Fruit fly (Drosophila melanogaster) whole organism, embryonic: ENCODE measurements around the gene Sdic4.

Experiments
- Atf6 ChIP-seq: fragments of 200-800 bp; sonication (Bioruptor generic); IDR thresholded peaks from 2 replicates; pipeline ENCODE4 v1.3.6; 2022; ENCODE audit warnings: missing biosample characterization, missing genetic modification characterization
- CG10321 ChIP-seq: fragments of 200-800 bp; sonication (Bioruptor generic); IDR thresholded peaks from 2 replicates; pipeline ENCODE4 v1.3.6; 2022; ENCODE audit warnings: missing biosample characterization, missing genetic modification characterization
- CG10366 ChIP-seq: fragments of 200-800 bp; sonication (Bioruptor generic); IDR thresholded peaks from 2 replicates; pipeline ENCODE4 v1.3.6; 2022; ENCODE audit warnings: missing biosample characterization, missing genetic modification characterization
- CG10431 ChIP-seq: fragments of 200-800 bp; sonication (Bioruptor generic); optimal IDR thresholded peaks from 3 replicates; lab custom pipeline; 2018; ENCODE audit warnings: missing biosample characterization, mild to moderate bottlenecking, missing genetic modification characterization
- CG11456 ChIP-seq: fragments of 200-800 bp; sonication (Bioruptor generic); IDR thresholded peaks from 3 replicates; pipeline ENCODE4 v1.3.6; 2022; ENCODE audit warnings: missing biosample characterization, missing genetic modification characterization
- CG11560 ChIP-seq: fragments of 200-800 bp; sonication (Bioruptor generic); IDR thresholded peaks from 3 replicates; pipeline ENCODE4 v1.3.6; 2022; ENCODE audit warnings: missing biosample characterization, missing genetic modification characterization
- CG12219 ChIP-seq: fragments of 200-800 bp; sonication (Bioruptor generic); optimal IDR thresholded peaks from 3 replicates; lab custom pipeline; 2018; ENCODE audit warnings: missing biosample characterization, mild to moderate bottlenecking, missing genetic modification characterization
- CG1233 ChIP-seq: fragments of 200-800 bp; sonication (Bioruptor generic); optimal IDR thresholded peaks from 4 replicates; lab custom pipeline; 2018; ENCODE audit warnings: missing biosample characterization, mild to moderate bottlenecking, missing genetic modification characterization
- CG14441 ChIP-seq: fragments of 200-800 bp; sonication (Bioruptor generic); IDR thresholded peaks from 2 replicates; pipeline ENCODE4 v1.3.6; 2022; ENCODE audit warnings: missing biosample characterization, missing genetic modification characterization
- CG14667 ChIP-seq: fragments of 200-800 bp; sonication (Bioruptor generic); IDR thresholded peaks from 2 replicates; pipeline ENCODE4 v1.3.6; 2022; ENCODE audit warnings: missing biosample characterization, missing genetic modification characterization
- CG15696 ChIP-seq: fragments of 200-800 bp; sonication (Bioruptor generic); optimal IDR thresholded peaks from 2 replicates; lab custom pipeline; 2019; ENCODE audit warnings: missing biosample characterization, mild to moderate bottlenecking, missing genetic modification characterization, moderate library complexity
- CG1603 ChIP-seq: fragments of 200-800 bp; sonication (Bioruptor generic); optimal IDR thresholded peaks from 2 replicates; lab custom pipeline; 2019; ENCODE audit warnings: missing biosample characterization, mild to moderate bottlenecking, missing genetic modification characterization, moderate library complexity
- CG17186 ChIP-seq: fragments of 200-800 bp; sonication (Bioruptor generic); optimal IDR thresholded peaks from 3 replicates; lab custom pipeline; 2017; ENCODE audit warnings: missing biosample characterization, missing genetic modification reagents, missing genetic modification characterization
- CG17912 ChIP-seq: fragments of 200-800 bp; sonication (Bioruptor generic); optimal IDR thresholded peaks from 2 replicates; lab custom pipeline; 2018; ENCODE audit warnings: missing biosample characterization, mild to moderate bottlenecking, missing genetic modification characterization
- CG2712 ChIP-seq: fragments of 200-800 bp; optimal IDR thresholded peaks from 3 replicates; lab custom pipeline; 2019; ENCODE audit warnings: missing biosample characterization, mild to moderate bottlenecking, missing genetic modification characterization, moderate library complexity
- CG8765 ChIP-seq: fragments of 200-800 bp; sonication (Bioruptor generic); IDR thresholded peaks from 2 replicates; pipeline ENCODE4 v1.3.6; 2022; ENCODE audit warnings: missing biosample characterization, missing genetic modification characterization
- CG9609 ChIP-seq: fragments of 200-800 bp; sonication (Bioruptor generic); optimal IDR thresholded peaks from 3 replicates; lab custom pipeline; 2016; ENCODE audit warnings: missing biosample characterization, missing genetic modification characterization
- CG9727 ChIP-seq: fragments of 200-800 bp; sonication (Bioruptor generic); optimal IDR thresholded peaks from 3 replicates; lab custom pipeline; 2017; ENCODE audit warnings: missing biosample characterization, mild to moderate bottlenecking, missing genetic modification characterization
- CG9932 ChIP-seq: fragments of 200-800 bp; sonication (Bioruptor generic); IDR thresholded peaks from 2 replicates; pipeline ENCODE4 v1.3.6; 2022; ENCODE audit warnings: missing biosample characterization, missing genetic modification characterization
- Doc2 ChIP-seq: fragments of 200-800 bp; sonication (Bioruptor generic); IDR thresholded peaks from 2 replicates; pipeline ENCODE4 v1.3.6; 2022; ENCODE audit warnings: missing biosample characterization, missing genetic modification characterization
- Gug ChIP-seq: fragments of 200-800 bp; sonication (Bioruptor generic); IDR thresholded peaks from 4 replicates; pipeline ENCODE4 v1.3.6; 2022; ENCODE audit warnings: missing biosample characterization, missing genetic modification characterization
- Hey ChIP-seq: fragments of 200-800 bp; sonication (Bioruptor generic); optimal IDR thresholded peaks from 3 replicates; lab custom pipeline; 2018; ENCODE audit warnings: missing biosample characterization, mild to moderate bottlenecking, missing genetic modification characterization
- NK7.1 ChIP-seq: fragments of 200-800 bp; sonication (Bioruptor generic); optimal IDR thresholded peaks from 3 replicates; lab custom pipeline; 2016; ENCODE audit warnings: missing biosample characterization, missing genetic modification characterization
- Oaz ChIP-seq: fragments of 200-800 bp; sonication (Bioruptor generic); IDR thresholded peaks from 2 replicates; pipeline ENCODE4 v1.3.6; 2022; ENCODE audit warnings: missing biosample characterization, missing genetic modification characterization
- Trl ChIP-seq, 3 experiments: fragments of >200 bp in 2 of 3; fragments of 200-800 bp in 1 of 3; sonication (Bioruptor generic) in 1 of 3; optimal IDR thresholded peaks; 2 replicates in 1 of 3; 3 replicates in 2 of 3; lab custom pipeline; 2016 to 2017; ENCODE audit warnings: missing biosample characterization in 1 of 3, missing genetic modification characterization in 1 of 3
- abd-A ChIP-seq: fragments of 200-800 bp; sonication (Bioruptor generic); optimal IDR thresholded peaks from 3 replicates; lab custom pipeline; 2019; ENCODE audit warnings: missing biosample characterization, mild to moderate bottlenecking, missing genetic modification characterization, moderate library complexity
- br ChIP-seq: fragments of >200 bp; optimal IDR thresholded peaks from 2 replicates; lab custom pipeline; 2017
- ci ChIP-seq: fragments of 200-800 bp; sonication (Bioruptor generic); IDR thresholded peaks from 3 replicates; pipeline ENCODE4 v1.3.6; 2022; ENCODE audit warnings: missing biosample characterization, missing genetic modification characterization
- dmrt11E ChIP-seq: fragments of 200-800 bp; sonication (Bioruptor generic); optimal IDR thresholded peaks from 3 replicates; lab custom pipeline; 2018; ENCODE audit warnings: missing biosample characterization, mild to moderate bottlenecking, missing genetic modification characterization, moderate library complexity
- dysf ChIP-seq: fragments of 200-800 bp; sonication (Bioruptor generic); IDR thresholded peaks from 3 replicates; pipeline ENCODE4 v1.3.6; 2022; ENCODE audit warnings: missing biosample characterization, missing genetic modification characterization
- fd64A ChIP-seq: fragments of 200-800 bp; sonication (Bioruptor generic); optimal IDR thresholded peaks from 3 replicates; lab custom pipeline; 2018; ENCODE audit warnings: missing biosample characterization, mild to moderate bottlenecking, missing genetic modification characterization
- grau ChIP-seq: fragments of 200-800 bp; optimal IDR thresholded peaks from 3 replicates; lab custom pipeline; 2019; ENCODE audit warnings: missing biosample characterization, mild to moderate bottlenecking, missing genetic modification characterization, moderate library complexity
- gsb-n ChIP-seq: fragments of 200-800 bp; sonication (Bioruptor generic); optimal IDR thresholded peaks from 3 replicates; lab custom pipeline; 2018; ENCODE audit warnings: missing biosample characterization, mild to moderate bottlenecking, missing genetic modification characterization
- her ChIP-seq: fragments of 200-800 bp; sonication (Bioruptor generic); optimal IDR thresholded peaks from 2 replicates; lab custom pipeline; 2016; ENCODE audit warnings: missing biosample characterization, missing genetic modification characterization
- kay ChIP-seq: fragments of 200-800 bp; sonication (Bioruptor generic); optimal IDR thresholded peaks from 2 replicates; lab custom pipeline; 2016; ENCODE audit warnings: missing biosample characterization, missing genetic modification characterization
- ken ChIP-seq: fragments of 200-800 bp; sonication (Bioruptor generic); IDR thresholded peaks from 3 replicates; pipeline ENCODE4 v1.3.6; 2022; ENCODE audit warnings: missing biosample characterization, missing genetic modification characterization
- knrl ChIP-seq: fragments of 200-800 bp; sonication (Bioruptor generic); IDR thresholded peaks from 3 replicates; pipeline ENCODE4 v1.3.6; 2022; ENCODE audit warnings: missing biosample characterization, missing genetic modification characterization; ENCODE audit not compliant: partially characterized antibody
- odd ChIP-seq: fragments of 200-800 bp; sonication (Bioruptor generic); optimal IDR thresholded peaks from 2 replicates; lab custom pipeline; 2017; ENCODE audit warnings: missing biosample characterization, mild to moderate bottlenecking, missing genetic modification characterization
- p53 ChIP-seq: fragments of 200-800 bp; sonication (Bioruptor generic); optimal IDR thresholded peaks from 2 replicates; lab custom pipeline; 2016; ENCODE audit warnings: missing biosample characterization, missing genetic modification characterization
- pan ChIP-seq, 4 experiments: fragments of >200 bp in 3 of 4; fragments of 200-800 bp in 1 of 4; sonication (Bioruptor generic) in 1 of 4; optimal IDR thresholded peaks in 3 of 4; IDR thresholded peaks in 1 of 4; 2 replicates each; pipeline versions ENCODE4 v1.3.6 to Lab custom; 2017 to 2022; ENCODE audit warnings: missing biosample characterization in 2 of 4, missing genetic modification characterization in 2 of 4, mixed read lengths in 1 of 4
- pnt ChIP-seq: fragments of 200-800 bp; sonication (Bioruptor generic); optimal IDR thresholded peaks from 3 replicates; lab custom pipeline; 2016; ENCODE audit warnings: missing biosample characterization, missing genetic modification characterization
- prd ChIP-seq, 3 experiments: fragments of >200 bp in 2 of 3; fragments of 200-800 bp in 1 of 3; sonication (Bioruptor generic) in 1 of 3; optimal IDR thresholded peaks in 2 of 3; IDR thresholded peaks in 1 of 3; 2 replicates in 2 of 3; 3 replicates in 1 of 3; pipeline versions ENCODE4 v1.3.6 to Lab custom; 2017 to 2022; ENCODE audit warnings: missing biosample characterization in 1 of 3, missing genetic modification characterization in 1 of 3
- psq ChIP-seq: fragments of 200-800 bp; sonication (Bioruptor generic); optimal IDR thresholded peaks from 2 replicates; lab custom pipeline; 2017; ENCODE audit warnings: missing biosample characterization, missing genetic modification characterization
- sc ChIP-seq, 3 experiments: fragments of >200 bp in 2 of 3; fragments of 200-800 bp in 1 of 3; sonication (Bioruptor generic) in 1 of 3; optimal IDR thresholded peaks; 2 replicates in 2 of 3; 3 replicates in 1 of 3; lab custom pipeline; 2017; ENCODE audit warnings: mild to moderate bottlenecking in 1 of 3, missing biosample characterization in 1 of 3, missing genetic modification characterization in 1 of 3, missing genetic modification reagents in 1 of 3
- sima ChIP-seq: fragments of 200-800 bp; sonication (Bioruptor generic); optimal IDR thresholded peaks from 2 replicates; lab custom pipeline; 2016; ENCODE audit warnings: missing biosample characterization, missing genetic modification characterization
- sob ChIP-seq: fragments of 200-800 bp; sonication (Bioruptor generic); IDR thresholded peaks from 2 replicates; pipeline ENCODE4 v1.3.6; 2022; ENCODE audit warnings: missing biosample characterization, missing genetic modification characterization
- toy ChIP-seq: fragments of 200-800 bp; sonication (Bioruptor generic); IDR thresholded peaks from 2 replicates; pipeline ENCODE4 v1.3.6; 2022; ENCODE audit warnings: missing biosample characterization, missing genetic modification characterization
- twi ChIP-seq: fragments of 200-800 bp; optimal IDR thresholded peaks from 2 replicates; lab custom pipeline; 2019; ENCODE audit warnings: missing biosample characterization, mild to moderate bottlenecking, missing genetic modification characterization, moderate library complexity
- zfh1 ChIP-seq: fragments of 200-800 bp; sonication (Bioruptor generic); IDR thresholded peaks from 3 replicates; pipeline ENCODE4 v1.3.6; 2022; ENCODE audit warnings: missing biosample characterization, missing genetic modification characterization

Sdic4 gene

DNA sequence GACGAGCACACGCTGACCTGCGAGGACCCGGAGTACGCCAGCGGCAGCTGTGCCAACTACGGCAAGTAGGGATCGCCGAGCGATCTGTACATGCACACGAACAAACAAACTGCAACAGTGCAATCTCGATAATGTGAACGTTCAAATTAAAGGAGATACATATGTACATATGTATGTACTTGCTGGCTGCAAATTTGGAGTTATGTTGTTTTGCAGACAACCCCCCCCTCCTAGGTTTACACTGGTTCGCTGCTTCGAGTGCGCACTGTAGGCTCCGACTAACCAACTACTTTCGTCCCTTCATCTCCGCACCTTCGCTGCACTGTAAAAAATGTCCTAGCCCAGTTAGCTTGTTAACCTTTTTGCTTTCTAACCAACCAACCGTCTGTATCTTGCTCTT is 22.9 kb upstream of the Sdic4 start (continued):
- TF ChIP-seq prd (optimal IDR thresholded peaks at IDR 0.05; lab: Kevin White, UChicago): no peak
- TF ChIP-seq prd (GFP tag; IDR thresholded peaks at IDR 0.05; lab: Robert Waterston, UW): peak; percentile 83; the same call in 2 of the 3 replicates
- TF ChIP-seq Oaz (GFP tag; lab: Robert Waterston, UW): no peak
- TF ChIP-seq zfh1: 0 out of 3 replicates have a peak, but pooled peaks have one; percentile 35
- TF ChIP-seq Atf6 (GFP tag; lab: Robert Waterston, UW): no peak
- TF ChIP-seq knrl: no peak
- no peak for TF ChIP-seq odd (GFP tag; lab: Kevin White, UChicago)
- TF ChIP-seq fd64A: no peak
- no peak for TF ChIP-seq psq
- TF ChIP-seq CG11560 (tag; lab: Robert Waterston, UW): 0 out of 3 replicates have a peak, but pooled peaks have one; percentile 22
- TF ChIP-seq CG9609 (GFP tag; lab: Kevin White, UChicago): no peak
- peak; percentile 31 for TF ChIP-seq dmrt11E (tag; lab: Kevin White, UChicago)
- peak; percentile 52; the same call in 1 of the 2 replicates for TF ChIP-seq CG14441
- TF ChIP-seq CG17186 (GFP tag; lab: Kevin White, UChicago): no peak
- TF ChIP-seq her (GFP tag; lab: Kevin White, UChicago): no peak
- peak; percentile 39; the same call in 2 of the 3 replicates for TF ChIP-seq dysf (GFP tag; lab: Robert Waterston, UW)
- no peak for TF ChIP-seq kay (GFP tag; lab: Kevin White, UChicago)
- TF ChIP-seq p53: no peak
- TF ChIP-seq CG12219 (GFP tag; lab: Kevin White, UChicago): no peak
- TF ChIP-seq grau (tag; lab: Kevin White, UChicago): peak; percentile 69
- no peak for TF ChIP-seq CG9727 (GFP tag; lab: Kevin White, UChicago)
- no peak for TF ChIP-seq toy (GFP tag; lab: Robert Waterston, UW)
- no peak for TF ChIP-seq NK7.1 (GFP tag; lab: Kevin White, UChicago)
- TF ChIP-seq abd-A: no peak
- no peak for TF ChIP-seq CG10431 (GFP tag; lab: Kevin White, UChicago)
- no peak for TF ChIP-seq CG15696
- TF ChIP-seq CG1603 (tag; lab: Kevin White, UChicago): peak; percentile 26
- no peak for TF ChIP-seq CG17912
- 0 out of 2 replicates have a peak, but pooled peaks have one; percentile 12 for TF ChIP-seq sob (GFP tag; lab: Robert Waterston, UW)
- TF ChIP-seq CG14667 (GFP tag; lab: Robert Waterston, UW): peak; percentile 30; the same call in 1 of the 2 replicates
- peak; percentile 12 for TF ChIP-seq CG2712
- no peak for TF ChIP-seq CG1233 (GFP tag; lab: Kevin White, UChicago)
- TF ChIP-seq Hey (tag; lab: Kevin White, UChicago): no peak
- TF ChIP-seq ci: peak; percentile 59; the same call in 1 of the 3 replicates
- TF ChIP-seq pnt: no peak
- peak; percentile 66; the same call in 1 of the 2 replicates for TF ChIP-seq CG8765
- TF ChIP-seq gsb-n: no peak
- TF ChIP-seq CG10366 (GFP tag; lab: Robert Waterston, UW): peak; percentile 21; the same call in 1 of the 2 replicates
- no peak for TF ChIP-seq Doc2 (GFP tag; lab: Robert Waterston, UW)
- no peak for TF ChIP-seq CG9932 (GFP tag; lab: Robert Waterston, UW)
- TF ChIP-seq Trl (optimal IDR thresholded peaks at IDR 0.05; lab: Kevin White, UChicago): no peak
- no peak for TF ChIP-seq Trl (GFP tag; optimal IDR thresholded peaks at IDR 0.05; lab: Kevin White, UChicago)
- 0 out of 3 replicates have a peak, but pooled peaks have one; percentile 12 for TF ChIP-seq CG11456 (GFP tag; lab: Robert Waterston, UW)
- TF ChIP-seq CG10321 (GFP tag; lab: Robert Waterston, UW): no peak
- TF ChIP-seq pan (optimal IDR thresholded peaks at IDR 0.05; lab: Kevin White, UChicago): no peak
- TF ChIP-seq pan (GFP tag; optimal IDR thresholded peaks at IDR 0.05 in 1 of 2, IDR thresholded peaks at IDR 0.05 in 1 of 2): peak in 1 of 2 experiments; percentile 12
- peak; percentile 47; the same call in 1 of the 4 replicates for TF ChIP-seq Gug (GFP tag; lab: Robert Waterston, UW)
- TF ChIP-seq sima (GFP tag; lab: Kevin White, UChicago): no peak
- TF ChIP-seq br (lab: Kevin White, UChicago): no peak
- 0 out of 3 replicates have a peak, but pooled peaks have one; percentile 24 for TF ChIP-seq ken
- no peak for TF ChIP-seq twi (tag; lab: Kevin White, UChicago)
- TF ChIP-seq sc (optimal IDR thresholded peaks at IDR 0.05; lab: Kevin White, UChicago): no peak
- TF ChIP-seq sc (GFP tag; optimal IDR thresholded peaks at IDR 0.05; lab: Kevin White, UChicago): no peak
